Worm (Caenorhabditis elegans) whole organism, mixed stage, embryonic: ENCODE data around the gene C28D4.18.

ENCODE experiments used
- elt-3 ChIP-seq: fragments of 150-350 bp; optimal IDR thresholded peaks from 2 replicates; lab custom pipeline; 2014; ENCODE audit warnings: missing biosample characterization, missing genetic modification characterization
- flh-1 ChIP-seq: fragments of 200-800 bp; sonication (Bioruptor generic); optimal IDR thresholded peaks from 2 replicates; lab custom pipeline; 2018; ENCODE audit warnings: mild to moderate bottlenecking, missing genetic modification characterization, moderate library complexity, missing compliant biosample characterization
- lsy-2 ChIP-seq: fragments of 150-350 bp; optimal IDR thresholded peaks from 2 replicates; lab custom pipeline; 2014; ENCODE audit warnings: missing biosample characterization, missing genetic modification characterization
- nhr-237 ChIP-seq: fragments of 150-350 bp; optimal IDR thresholded peaks from 2 replicates; lab custom pipeline; 2014; ENCODE audit warnings: missing biosample characterization, missing genetic modification characterization
- pha-4 ChIP-seq: fragments of 150-350 bp; optimal IDR thresholded peaks from 2 replicates; lab custom pipeline; 2018; ENCODE audit warnings: missing biosample characterization, missing genetic modification reagents, missing genetic modification characterization
- snpc-4 ChIP-seq: fragments of 150-350 bp; optimal IDR thresholded peaks from 2 replicates; lab custom pipeline; 2014; ENCODE audit warnings: missing biosample characterization, missing genetic modification characterization

- TF ChIP-seq elt-3 (no peak), lsy-2 (tag; lab: Kevin White, UChicago) (no peak), nhr-237 (no peak), flh-1 (GFP tag; lab: Kevin White, UChicago) (no peak), snpc-4 (tag; lab: Kevin White, UChicago) (no peak), pha-4 (tag; lab: Kevin White, UChicago) (no peak)
These were observed 42.6 kb upstream of the C28D4.18 start, which contains the start of gene ins-7 for ce11 chrIV:9682514-9682913.
